Fruit fly (Drosophila melanogaster) whole organism, embryonic: ENCODE results near the gene Srr.

ENCODE experiments used
- CG1602 ChIP-seq: fragments of 200-800 bp; sonication (Bioruptor generic); optimal IDR thresholded peaks from 3 replicates; lab custom pipeline; 2016; ENCODE audit warnings: missing biosample characterization, missing genetic modification characterization
- Drgx ChIP-seq: fragments of 200-800 bp; sonication (Bioruptor generic); IDR thresholded peaks from 2 replicates; pipeline ENCODE4 v1.3.6; 2022; ENCODE audit warnings: missing biosample characterization, missing genetic modification characterization
- Fer3 ChIP-seq: fragments of 200-800 bp; sonication (Bioruptor generic); optimal IDR thresholded peaks from 2 replicates; lab custom pipeline; 2018; ENCODE audit warnings: missing biosample characterization, mild to moderate bottlenecking, missing genetic modification characterization, moderate library complexity
- HmgZ ChIP-seq: fragments of 200-800 bp; sonication (Bioruptor generic); optimal IDR thresholded peaks from 2 replicates; lab custom pipeline; 2018; ENCODE audit warnings: missing biosample characterization, mild to moderate bottlenecking, missing genetic modification characterization
- Xrp1 ChIP-seq: fragments of 200-800 bp; sonication (Bioruptor generic); IDR thresholded peaks from 2 replicates; pipeline ENCODE4 v1.3.6; 2022; ENCODE audit warnings: missing biosample characterization, missing genetic modification characterization
- cad ChIP-seq: fragments of >200 bp; optimal IDR thresholded peaks from 2 replicates; lab custom pipeline; 2017; ENCODE audit warnings: missing biosample characterization, missing genetic modification characterization
- dysf ChIP-seq: fragments of 200-800 bp; sonication (Bioruptor generic); IDR thresholded peaks from 3 replicates; pipeline ENCODE4 v1.3.6; 2022; ENCODE audit warnings: missing biosample characterization, missing genetic modification characterization
- gsb-n ChIP-seq: fragments of 200-800 bp; sonication (Bioruptor generic); optimal IDR thresholded peaks from 3 replicates; lab custom pipeline; 2018; ENCODE audit warnings: missing biosample characterization, mild to moderate bottlenecking, missing genetic modification characterization

- TF ChIP-seq CG1602 (GFP tag; lab: Kevin White, UChicago) (peak; percentile 78), cad (GFP tag; lab: Kevin White, UChicago) (no peak), HmgZ (peak; percentile 85), gsb-n (tag; lab: Kevin White, UChicago) (peak; percentile 75), Fer3 (tag; lab: Kevin White, UChicago) (peak; percentile 86), dysf (GFP tag; lab: Robert Waterston, UW) (peak; percentile 76; the same call in 2 of the 3 replicates), Xrp1 (GFP tag; lab: Robert Waterston, UW) (peak; percentile 90), Drgx (GFP tag; lab: Robert Waterston, UW) (peak; percentile 66)
Observed at dm6 chr3R:9399951-9400392, 34.8 kb downstream of the Srr start, which contains the start of gene CG34117.
